Fruit fly (Drosophila melanogaster): ENCODE data around the gene Sf3a2.

The Sf3a2 gene

dm6 chr3L:12789875-12790373 is 23.9 kb downstream of the Sf3a2 start, which contains the start of gene CG42709:
TSS of gene CG42709 (plus strand) at chr3L:12790192.
- no peak for TF ChIP-seq CG11294 (GFP tag; IDR thresholded peaks at IDR 0.05)
- TF ChIP-seq OdsH (GFP tag; optimal IDR thresholded peaks at IDR 0.05) = no peak
- TF ChIP-seq CG15336 (GFP tag; IDR thresholded peaks at IDR 0.05) = peak; percentile 37; the same call in 1 of the 2 replicates
- TF ChIP-seq Sox102F (GFP tag; optimal IDR thresholded peaks at IDR 0.05) = peak; percentile 20
- TF ChIP-seq fkh (GFP tag; optimal IDR thresholded peaks at IDR 0.05) = no peak
- TF ChIP-seq esn (GFP tag; optimal IDR thresholded peaks at IDR 0.05) = no peak
- peak; percentile 57 for TF ChIP-seq CG6854 (GFP tag; optimal IDR thresholded peaks at IDR 0.05)
- no peak for TF ChIP-seq lz (GFP tag; optimal IDR thresholded peaks at IDR 0.05)
- peak; percentile 92 for TF ChIP-seq svp (GFP tag)
- TF ChIP-seq Met (GFP tag; optimal IDR thresholded peaks at IDR 0.05) = peak; percentile 15
- peak; percentile 15 for TF ChIP-seq Sox14 (GFP tag; optimal IDR thresholded peaks at IDR 0.05)
- no peak for TF ChIP-seq fd59A (GFP tag; optimal IDR thresholded peaks at IDR 0.05)
- TF ChIP-seq Eip75B (GFP tag; optimal IDR thresholded peaks at IDR 0.05) = no peak
- no peak for TF ChIP-seq acj6 (GFP tag; optimal IDR thresholded peaks at IDR 0.05)
- no peak for TF ChIP-seq CG10631 (GFP tag; optimal IDR thresholded peaks at IDR 0.05)
- TF ChIP-seq vri (GFP tag; optimal IDR thresholded peaks at IDR 0.05) = peak; percentile 79
- peak; percentile 76 for TF ChIP-seq Eip78C (GFP tag)
- TF ChIP-seq dsx (GFP tag; optimal IDR thresholded peaks at IDR 0.05; ENCODE audit: poor library complexity, severe bottlenecking) = no peak
- peak; percentile 45 for TF ChIP-seq Blimp-1 (GFP tag; optimal IDR thresholded peaks at IDR 0.05)

DNA sequence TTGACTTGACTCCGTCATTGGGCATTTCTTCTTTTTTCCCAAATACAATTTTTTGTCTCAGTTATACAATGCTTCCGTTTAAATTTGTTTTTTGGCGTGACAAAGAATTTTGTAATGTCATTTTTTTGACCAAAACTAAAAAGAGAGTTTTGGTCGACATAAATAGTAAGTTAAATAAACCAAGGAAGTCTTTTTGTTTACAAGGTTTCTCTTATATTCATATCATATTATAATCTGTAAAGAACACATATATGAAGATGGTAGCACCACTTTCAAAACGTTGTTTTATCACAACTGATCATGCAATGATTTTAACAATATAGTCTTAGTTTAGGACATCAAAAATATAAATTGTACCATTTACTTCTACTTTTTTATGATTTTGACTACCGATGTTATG is 32.8 kb downstream of the Sf3a2 start, which contains the start of the genes CG10969 and CG17666:
Gene CG10969, minus strand, starts transcription at position 101 of the 400 bp plus-strand sequence.
Gene CG17666, plus strand, starts transcription at position 329 of the 400 bp plus-strand sequence.
- no peak for TF ChIP-seq CG11294 (GFP tag; IDR thresholded peaks at IDR 0.05)
- no peak for TF ChIP-seq esn (GFP tag; optimal IDR thresholded peaks at IDR 0.05)
- TF ChIP-seq CG8632 (GFP tag; optimal IDR thresholded peaks at IDR 0.05) = no peak
- TF ChIP-seq CG10631 (GFP tag; optimal IDR thresholded peaks at IDR 0.05) = no peak
- no peak for TF ChIP-seq CG31627 (GFP tag; optimal IDR thresholded peaks at IDR 0.05)
- TF ChIP-seq Eip93F (GFP tag; optimal IDR thresholded peaks at IDR 0.05) = no peak
- no peak for TF ChIP-seq CG10669 (GFP tag; optimal IDR thresholded peaks at IDR 0.05)
- no peak for TF ChIP-seq CG7368 (GFP tag; optimal IDR thresholded peaks at IDR 0.05)
- no peak for TF ChIP-seq CG6276 (GFP tag; optimal IDR thresholded peaks at IDR 0.05)
- TF ChIP-seq topi (GFP tag; optimal IDR thresholded peaks at IDR 0.05) = no peak
- no peak for TF ChIP-seq Ets21C (GFP tag; optimal IDR thresholded peaks at IDR 0.05)
- TF ChIP-seq Gug (GFP tag; IDR thresholded peaks at IDR 0.05) = no peak
- TF ChIP-seq Hr4 (GFP tag; optimal IDR thresholded peaks at IDR 0.05) = no peak
- no peak for TF ChIP-seq Hr39 (GFP tag; optimal IDR thresholded peaks at IDR 0.05)

- no peak for TF ChIP-seq Eip75B (GFP tag; optimal IDR thresholded peaks at IDR 0.05)
- no peak for TF ChIP-seq salr (GFP tag; optimal IDR thresholded peaks at IDR 0.05)
- no peak for TF ChIP-seq fkh (GFP tag; optimal IDR thresholded peaks at IDR 0.05)
- no peak for TF ChIP-seq Eip78C (GFP tag)
- no peak for TF ChIP-seq Smox (GFP tag; optimal IDR thresholded peaks at IDR 0.05)
- no peak for TF ChIP-seq net (GFP tag; optimal IDR thresholded peaks at IDR 0.05)
- no peak for TF ChIP-seq CG11762 (GFP tag; optimal IDR thresholded peaks at IDR 0.05; ENCODE audit: insufficient read depth)
Observed at dm6 chr3L:12778616-12779015, 35.2 kb downstream of the Sf3a2 start, which contains the start of gene CG32106. TSS of gene CG32106 (minus strand) at chr3L:12778716.
